Worm (Caenorhabditis elegans) whole organism, L1 larva: ENCODE measurements around the gene spig-1.

ENCODE experiments used
- ceh-8 ChIP-seq: fragments of 200-800 bp; sonication (Bioruptor generic); optimal IDR thresholded peaks from 2 replicates; lab custom pipeline; 2018; ENCODE audit warnings: mild to moderate bottlenecking, missing genetic modification characterization, moderate library complexity, missing compliant biosample characterization
- efl-1 ChIP-seq, 4 experiments: fragments of 150-350 bp; optimal IDR thresholded peaks in 3 of 4; peaks in 1 of 4; 1 replicate in 1 of 4; 2 replicates in 3 of 4; lab custom pipeline; 2014; ENCODE audit warnings: missing biosample characterization in 2 of 4, missing genetic modification characterization in 2 of 4, missing genetic modification reagents in 2 of 4
- nhr-19 ChIP-seq: fragments of 200-800 bp; sonication (Bioruptor generic); conservative IDR thresholded peaks from 2 replicates; pipeline ENCODE4 v1.3.6; 2022; ENCODE audit warnings: missing genetic modification characterization, missing compliant biosample characterization
- zip-4 ChIP-seq: fragments of 200-800 bp; sonication (Bioruptor generic); optimal IDR thresholded peaks from 2 replicates; lab custom pipeline; 2018; ENCODE audit warnings: mild to moderate bottlenecking, missing genetic modification characterization, moderate library complexity, missing compliant biosample characterization
- ztf-4 ChIP-seq: fragments of 150-350 bp; optimal IDR thresholded peaks from 2 replicates; lab custom pipeline; 2014; ENCODE audit warnings: missing biosample characterization, missing genetic modification characterization

Gene spig-1

ce11 chrV:7096811-7097210 lies 45.3 kb downstream of the spig-1 start:
- TF ChIP-seq ztf-4 = no peak
- no peak for TF ChIP-seq efl-1 (optimal IDR thresholded peaks at IDR 0.05; lab: Kevin White, UChicago)
- TF ChIP-seq efl-1 (GFP tag; optimal IDR thresholded peaks at IDR 0.05 in 1 of 2; lab: Kevin White, UChicago) = peak in 1 of 2 experiments; percentile 6
- TF ChIP-seq nhr-19 = no peak
- TF ChIP-seq zip-4 (GFP tag; lab: Kevin White, UChicago) = no peak
- TF ChIP-seq ceh-8 (GFP tag; lab: Kevin White, UChicago) = no peak
